Worm (Caenorhabditis elegans) whole organism, L1 larva: ENCODE results near the gene zipt-15.

Experiments
- C16A3.4 ChIP-seq: fragments of 150-350 bp; optimal IDR thresholded peaks from 2 replicates; lab custom pipeline; 2014; ENCODE audit warnings: missing biosample characterization, missing genetic modification characterization
- F16B12.6 ChIP-seq: fragments of 150-350 bp; optimal IDR thresholded peaks from 2 replicates; lab custom pipeline; 2014; ENCODE audit warnings: missing biosample characterization, missing genetic modification characterization
- alr-1 ChIP-seq: fragments of 200-800 bp; sonication (Bioruptor generic); optimal IDR thresholded peaks from 2 replicates; lab custom pipeline; 2018; ENCODE audit warnings: borderline replicate concordance, mild to moderate bottlenecking, missing genetic modification characterization, missing compliant biosample characterization
- aly-2 ChIP-seq: fragments of 150-350 bp; optimal IDR thresholded peaks from 2 replicates; lab custom pipeline; 2014; ENCODE audit warnings: missing biosample characterization, missing genetic modification characterization
- ama-1 ChIP-seq: fragments of 150-350 bp; optimal IDR thresholded peaks from 2 replicates; lab custom pipeline; 2014
- blmp-1 ChIP-seq: fragments of 150-350 bp; optimal IDR thresholded peaks from 2 replicates; lab custom pipeline; 2014; ENCODE audit warnings: missing biosample characterization, missing genetic modification characterization
- ceh-8 ChIP-seq: fragments of 200-800 bp; sonication (Bioruptor generic); optimal IDR thresholded peaks from 2 replicates; lab custom pipeline; 2018; ENCODE audit warnings: mild to moderate bottlenecking, missing genetic modification characterization, moderate library complexity, missing compliant biosample characterization
- dpl-1 ChIP-seq, 3 experiments: fragments of 150-350 bp in 2 of 3; sonication (generic microtip) in 1 of 3; optimal IDR thresholded peaks; 2 replicates each; lab custom pipeline; 2014 to 2017; ENCODE audit warnings: missing biosample characterization in 3 of 3, missing genetic modification characterization in 3 of 3, missing genetic modification reagents in 3 of 3
- dsc-1 ChIP-seq: sonication (generic microtip); optimal IDR thresholded peaks from 2 replicates; lab custom pipeline; 2016; ENCODE audit warnings: mild to moderate bottlenecking, missing genetic modification characterization, missing compliant biosample characterization
- efl-1 ChIP-seq, 4 experiments: fragments of 150-350 bp; optimal IDR thresholded peaks in 3 of 4; peaks in 1 of 4; 1 replicate in 1 of 4; 2 replicates in 3 of 4; lab custom pipeline; 2014; ENCODE audit warnings: missing biosample characterization in 2 of 4, missing genetic modification characterization in 2 of 4, missing genetic modification reagents in 2 of 4
- egl-27 ChIP-seq, 2 experiments: fragments of 150-350 bp in 1 of 2; sonication (generic microtip); optimal IDR thresholded peaks; 3 replicates each; lab custom pipeline; 2017 to 2018; ENCODE audit warnings: missing biosample characterization in 2 of 2, missing genetic modification characterization in 2 of 2, missing genetic modification reagents in 2 of 2
- elt-2 ChIP-seq: sonication (generic microtip); optimal IDR thresholded peaks from 2 replicates; lab custom pipeline; 2016; ENCODE audit warnings: missing genetic modification characterization, mild to moderate bottlenecking, inconsistent platforms, missing compliant biosample characterization, missing genetic modification reagents
- elt-3 ChIP-seq, 6 experiments: fragments of 150-350 bp in 1 of 6; sonication (generic microtip); optimal IDR thresholded peaks; 2 replicates each; lab custom pipeline; 2017 to 2018; ENCODE audit warnings: missing biosample characterization in 6 of 6, missing genetic modification characterization in 6 of 6, inconsistent platforms in 1 of 6
- fkh-10 ChIP-seq: sonication (generic microtip); optimal IDR thresholded peaks from 2 replicates; lab custom pipeline; 2017; ENCODE audit warnings: missing biosample characterization, missing genetic modification reagents, missing genetic modification characterization
- fkh-4 ChIP-seq: sonication (generic microtip); optimal IDR thresholded peaks from 2 replicates; lab custom pipeline; 2016; ENCODE audit warnings: missing compliant biosample characterization, missing genetic modification characterization, borderline replicate concordance
- fkh-8 ChIP-seq: sonication (generic microtip); optimal IDR thresholded peaks from 2 replicates; lab custom pipeline; 2016; ENCODE audit warnings: mild to moderate bottlenecking, missing genetic modification characterization, missing compliant biosample characterization
- grh-1 ChIP-seq: fragments of 200-800 bp; sonication (Bioruptor generic); IDR thresholded peaks from 2 replicates; pipeline ENCODE4 v1.3.6; 2022; ENCODE audit warnings: missing genetic modification reagents, missing genetic modification characterization, missing compliant biosample characterization
- hlh-4 ChIP-seq: sonication (generic microtip); optimal IDR thresholded peaks from 2 replicates; lab custom pipeline; 2016; ENCODE audit warnings: mild to moderate bottlenecking, missing genetic modification characterization, missing compliant biosample characterization
- isw-1 ChIP-seq: fragments of 200-800 bp; sonication (Bioruptor generic); IDR thresholded peaks from 2 replicates; pipeline ENCODE4 v1.3.6; 2022; ENCODE audit warnings: missing genetic modification characterization, missing compliant biosample characterization
- lin-13 ChIP-seq: fragments of 150-350 bp; optimal IDR thresholded peaks from 2 replicates; lab custom pipeline; 2014; ENCODE audit warnings: missing biosample characterization, missing genetic modification reagents, missing genetic modification characterization
- lin-14 ChIP-seq: fragments of 200-800 bp; sonication (Bioruptor generic); optimal IDR thresholded peaks from 2 replicates; lab custom pipeline; 2018; ENCODE audit warnings: mild to moderate bottlenecking, missing genetic modification characterization, moderate library complexity, missing compliant biosample characterization
- lin-15B ChIP-seq: fragments of 150-350 bp; sonication (generic microtip); optimal IDR thresholded peaks from 3 replicates; lab custom pipeline; 2014; ENCODE audit warnings: missing biosample characterization, missing genetic modification characterization
- lin-39 ChIP-seq: fragments of 150-350 bp; optimal IDR thresholded peaks from 2 replicates; lab custom pipeline; 2014; ENCODE audit warnings: missing biosample characterization, missing genetic modification reagents, missing genetic modification characterization
- lsy-2 ChIP-seq, 2 experiments: fragments of 150-350 bp; optimal IDR thresholded peaks; 2 replicates each; lab custom pipeline; 2014; ENCODE audit warnings: missing biosample characterization in 2 of 2, missing genetic modification characterization in 2 of 2
- mab-9 ChIP-seq: fragments of 200-800 bp; sonication (Bioruptor generic); IDR thresholded peaks from 2 replicates; pipeline ENCODE4 v1.3.6; 2022; ENCODE audit warnings: missing genetic modification reagents, missing genetic modification characterization, missing compliant biosample characterization
- mdl-1 ChIP-seq, 2 experiments: fragments of 150-350 bp; optimal IDR thresholded peaks; 2 replicates each; lab custom pipeline; 2014 to 2017; ENCODE audit warnings: missing biosample characterization in 2 of 2, missing genetic modification characterization in 2 of 2, inconsistent platforms in 1 of 2
- nhr-19 ChIP-seq: fragments of 200-800 bp; sonication (Bioruptor generic); conservative IDR thresholded peaks from 2 replicates; pipeline ENCODE4 v1.3.6; 2022; ENCODE audit warnings: missing genetic modification characterization, missing compliant biosample characterization
- nhr-20 ChIP-seq: sonication (generic microtip); optimal IDR thresholded peaks from 2 replicates; lab custom pipeline; 2016; ENCODE audit warnings: mild to moderate bottlenecking, missing genetic modification characterization, missing compliant biosample characterization
- nhr-77 ChIP-seq: fragments of 150-350 bp; optimal IDR thresholded peaks from 2 replicates; lab custom pipeline; 2014; ENCODE audit warnings: missing biosample characterization, missing genetic modification characterization
- pax-3 ChIP-seq: fragments of 200-800 bp; sonication (Bioruptor generic); optimal IDR thresholded peaks from 2 replicates; lab custom pipeline; 2018; ENCODE audit warnings: mild to moderate bottlenecking, missing genetic modification characterization, moderate library complexity, missing compliant biosample characterization
- sox-4 ChIP-seq: sonication (generic microtip); optimal IDR thresholded peaks from 2 replicates; lab custom pipeline; 2016; ENCODE audit warnings: missing genetic modification characterization, missing compliant biosample characterization
- sup-37 ChIP-seq: fragments of 200-800 bp; sonication (Bioruptor generic); optimal IDR thresholded peaks from 2 replicates; lab custom pipeline; 2018; ENCODE audit warnings: mild to moderate bottlenecking, missing genetic modification characterization, missing compliant biosample characterization
- swsn-7 ChIP-seq: sonication (generic microtip); optimal IDR thresholded peaks from 2 replicates; lab custom pipeline; 2016; ENCODE audit warnings: missing genetic modification characterization, missing compliant biosample characterization
- tbx-2 ChIP-seq: sonication (generic microtip); optimal IDR thresholded peaks from 2 replicates; lab custom pipeline; 2016; ENCODE audit warnings: missing genetic modification characterization, missing compliant biosample characterization
- unc-130 ChIP-seq: fragments of 150-350 bp; optimal IDR thresholded peaks from 2 replicates; lab custom pipeline; 2017; ENCODE audit warnings: missing biosample characterization, missing genetic modification characterization, inconsistent platforms
- unc-86 ChIP-seq: sonication (generic microtip); optimal IDR thresholded peaks from 2 replicates; lab custom pipeline; 2016; ENCODE audit warnings: missing genetic modification characterization, missing compliant biosample characterization
- xbp-1 ChIP-seq: sonication (generic microtip); optimal IDR thresholded peaks from 2 replicates; lab custom pipeline; 2016; ENCODE audit warnings: missing genetic modification characterization, missing compliant biosample characterization
- ztf-11 ChIP-seq, 2 experiments: sonication (generic microtip); optimal IDR thresholded peaks; 2 replicates each; lab custom pipeline; 2016 to 2017; ENCODE audit warnings: missing genetic modification characterization in 2 of 2, missing biosample characterization in 1 of 2, missing compliant biosample characterization in 1 of 2

The zipt-15 gene

DNA sequence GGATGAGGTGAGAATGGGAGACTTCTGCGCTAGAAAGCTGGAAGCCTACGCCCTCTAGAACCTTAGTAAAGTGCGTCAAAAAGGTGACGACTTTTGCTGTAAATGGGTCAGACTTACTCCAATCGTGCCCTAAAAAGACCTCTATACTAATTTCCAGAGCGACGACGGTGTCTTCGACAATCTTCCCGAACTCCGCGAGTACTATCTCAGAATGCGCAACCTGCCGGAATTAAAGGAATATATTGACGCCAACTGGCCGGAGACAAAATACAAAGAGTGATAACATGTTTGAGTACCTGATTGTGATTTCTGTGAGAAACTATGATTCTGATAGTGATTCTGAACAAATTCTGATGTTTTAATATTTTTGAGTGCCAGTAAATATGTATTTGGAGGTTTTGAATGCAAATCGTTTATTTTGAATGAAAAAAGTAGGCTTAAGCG, 62.7 kb downstream of the zipt-15 start (continued):
- TF ChIP-seq lin-13 (GFP tag; lab: Kevin White, UChicago) (no peak), sox-4 (tag; lab: Kevin White, UChicago) (no peak), aly-2 (peak; percentile 63), unc-130 (tag; lab: Kevin White, UChicago) (no peak), elt-2 (tag; lab: Kevin White, UChicago) (no peak), nhr-19 (GFP tag; lab: Robert Waterston, UW) (peak; percentile 35; the same call in 1 of the 2 replicates), nhr-20 (tag; lab: Kevin White, UChicago) (no peak), lin-14 (GFP tag; lab: Kevin White, UChicago) (no peak), ztf-11 (tag; optimal IDR thresholded peaks at IDR 0.05; lab: Kevin White, UChicago) (no peak), egl-27 (tag; optimal IDR thresholded peaks at IDR 0.05; lab: Kevin White, UChicago) (no peak), mab-9 (GFP tag; lab: Robert Waterston, UW) (no peak), elt-3 (tag; optimal IDR thresholded peaks at IDR 0.05; lab: Kevin White, UChicago) (peak in 2 of 6 experiments; percentile 28 to 31), F16B12.6 (no peak), ama-1 (lab: Kevin White, UChicago) (peak; percentile 12), efl-1 (optimal IDR thresholded peaks at IDR 0.05; lab: Kevin White, UChicago) (peak; percentile 11 to 32), efl-1 (GFP tag; optimal IDR thresholded peaks at IDR 0.05 in 1 of 2; lab: Kevin White, UChicago) (no peak)

DNA sequence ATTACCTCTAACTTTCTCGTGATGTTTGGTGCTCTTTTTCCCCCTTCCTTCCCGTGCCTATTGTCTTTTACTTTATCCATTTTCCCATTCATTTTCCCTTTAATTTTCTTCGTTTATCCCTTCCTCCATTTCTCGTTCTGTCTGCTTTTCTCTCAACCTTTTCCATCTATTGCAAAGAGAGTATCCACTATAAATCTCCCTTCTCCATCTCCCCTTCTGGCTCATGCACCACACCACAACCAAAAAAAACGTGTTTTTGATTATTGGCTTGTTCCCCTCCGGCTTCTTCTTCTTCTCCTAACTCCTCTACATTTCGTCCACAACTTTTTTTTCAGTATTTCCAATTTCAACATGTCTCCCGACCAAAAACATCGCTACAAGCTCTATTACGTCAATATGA, 64.5 kb downstream of the zipt-15 start, which contains the start of gene gst-40:
TSS of gene gst-40 (plus strand) at position 236 of the 400 bp plus-strand sequence.
- peak; percentile 80 for TF ChIP-seq dsc-1 (tag; lab: Kevin White, UChicago)
- TF ChIP-seq tbx-2 (tag; lab: Kevin White, UChicago): peak; percentile 5
- TF ChIP-seq nhr-77: no peak
- no peak for TF ChIP-seq pax-3
- no peak for TF ChIP-seq swsn-7
- TF ChIP-seq xbp-1 (tag; lab: Kevin White, UChicago): no peak
- TF ChIP-seq C16A3.4 (tag; lab: Kevin White, UChicago): no peak
- no peak for TF ChIP-seq mdl-1 (tag; optimal IDR thresholded peaks at IDR 0.05; lab: Kevin White, UChicago)
- TF ChIP-seq hlh-4 (tag; lab: Kevin White, UChicago): no peak
- TF ChIP-seq unc-86 (tag; lab: Kevin White, UChicago): no peak
- no peak for TF ChIP-seq lsy-2 (tag; optimal IDR thresholded peaks at IDR 0.05; lab: Kevin White, UChicago)
- no peak for TF ChIP-seq blmp-1
- TF ChIP-seq fkh-8 (tag; lab: Kevin White, UChicago): peak; percentile 46
- TF ChIP-seq fkh-4: peak; percentile 16
- TF ChIP-seq grh-1 (GFP tag; lab: Robert Waterston, UW): no peak
- no peak for TF ChIP-seq alr-1
- TF ChIP-seq ztf-11 (tag; optimal IDR thresholded peaks at IDR 0.05; lab: Kevin White, UChicago): no peak
- no peak for TF ChIP-seq lin-15B (tag; lab: Kevin White, UChicago)
- no peak for TF ChIP-seq dpl-1 (GFP tag; optimal IDR thresholded peaks at IDR 0.05; lab: Kevin White, UChicago)
- TF ChIP-seq efl-1 (optimal IDR thresholded peaks at IDR 0.05; lab: Kevin White, UChicago): no peak
- peak in 1 of 2 experiments; percentile 86 for TF ChIP-seq efl-1 (GFP tag; optimal IDR thresholded peaks at IDR 0.05 in 1 of 2; lab: Kevin White, UChicago)
- TF ChIP-seq elt-3 (tag; optimal IDR thresholded peaks at IDR 0.05; lab: Kevin White, UChicago): no peak
- no peak for TF ChIP-seq isw-1 (GFP tag; lab: Robert Waterston, UW)
- TF ChIP-seq ceh-8 (GFP tag; lab: Kevin White, UChicago): no peak
- no peak for TF ChIP-seq fkh-10
- no peak for TF ChIP-seq egl-27 (tag; optimal IDR thresholded peaks at IDR 0.05; lab: Kevin White, UChicago)

DNA sequence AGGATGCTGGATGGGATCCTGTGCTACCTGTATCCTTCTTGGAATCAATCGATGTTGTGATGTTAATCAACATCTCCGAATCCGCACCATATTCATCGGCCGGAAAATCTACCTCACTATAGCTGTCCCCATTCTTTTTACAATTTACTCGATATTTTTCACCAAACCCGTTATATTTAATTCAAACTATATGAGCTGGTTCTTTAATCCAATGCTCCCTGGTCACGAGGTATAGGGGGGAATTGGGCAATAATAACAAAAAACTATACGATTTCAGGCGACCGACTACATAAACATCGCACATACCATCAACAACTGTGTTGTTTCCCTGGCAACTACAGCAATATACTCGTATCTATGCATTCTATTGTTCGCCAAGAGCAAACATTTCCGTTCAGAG, 67.2 kb downstream of the zipt-15 start:
- TF ChIP-seq sup-37 (GFP tag; lab: Kevin White, UChicago) (no peak), efl-1 (optimal IDR thresholded peaks at IDR 0.05; lab: Kevin White, UChicago) (no peak), efl-1 (GFP tag; optimal IDR thresholded peaks at IDR 0.05 in 1 of 2; lab: Kevin White, UChicago) (peak in 1 of 2 experiments; percentile 57), lin-39 (tag; lab: Kevin White, UChicago) (no peak)
